Worm (Caenorhabditis elegans): Measurements from ENCODE around the gene T06E6.10.

- TF ChIP-seq mep-1 (tag; optimal IDR thresholded peaks at IDR 0.05) (no peak), pha-4 (tag; optimal IDR thresholded peaks at IDR 0.05) (no peak), lin-32 (GFP tag; optimal IDR thresholded peaks at IDR 0.05) (no peak), snpc-4 (tag; optimal IDR thresholded peaks at IDR 0.05) (no peak)
Observed at ce11 chrV:15413847-15414246, 4.1 kb upstream of the T06E6.10 start, which contains the start of gene srh-264.
